Fruit fly (Drosophila melanogaster) whole organism, embryonic: ENCODE results near the gene CG10470.

ENCODE experiments used
- CG11398 ChIP-seq: fragments of 200-800 bp; sonication (Bioruptor generic); optimal IDR thresholded peaks from 2 replicates; lab custom pipeline; 2016; ENCODE audit warnings: missing biosample characterization, missing genetic modification characterization
- CG11504 ChIP-seq: fragments of 200-800 bp; sonication (Bioruptor generic); optimal IDR thresholded peaks from 3 replicates; lab custom pipeline; 2019; ENCODE audit warnings: missing biosample characterization, mild to moderate bottlenecking, missing genetic modification characterization, moderate library complexity
- CG12219 ChIP-seq: fragments of 200-800 bp; sonication (Bioruptor generic); optimal IDR thresholded peaks from 3 replicates; lab custom pipeline; 2018; ENCODE audit warnings: missing biosample characterization, mild to moderate bottlenecking, missing genetic modification characterization
- CG12236 ChIP-seq: fragments of 200-800 bp; sonication (Bioruptor generic); optimal IDR thresholded peaks from 2 replicates; lab custom pipeline; 2016; ENCODE audit warnings: missing biosample characterization, missing genetic modification characterization
- CG12659 ChIP-seq: fragments of 200-800 bp; sonication (Bioruptor generic); optimal IDR thresholded peaks from 3 replicates; lab custom pipeline; 2017; ENCODE audit warnings: mild to moderate bottlenecking, missing biosample characterization, missing genetic modification reagents, missing genetic modification characterization
- CG12744 ChIP-seq: fragments of 200-800 bp; sonication (Bioruptor generic); optimal IDR thresholded peaks from 2 replicates; lab custom pipeline; 2016; ENCODE audit warnings: missing biosample characterization, missing genetic modification characterization
- CG13296 ChIP-seq: fragments of 200-800 bp; sonication (Bioruptor generic); optimal IDR thresholded peaks from 3 replicates; lab custom pipeline; 2018; ENCODE audit warnings: missing biosample characterization, mild to moderate bottlenecking, missing genetic modification characterization
- CG14860 ChIP-seq: fragments of 200-800 bp; sonication (Bioruptor generic); IDR thresholded peaks from 3 replicates; pipeline ENCODE4 v1.3.6; 2022; ENCODE audit warnings: missing biosample characterization, missing genetic modification characterization; ENCODE audit not compliant: partially characterized antibody
- CG14965 ChIP-seq: fragments of 200-800 bp; sonication (Bioruptor generic); optimal IDR thresholded peaks from 2 replicates; lab custom pipeline; 2016; ENCODE audit warnings: missing biosample characterization, missing genetic modification characterization, borderline replicate concordance
- CG15269 ChIP-seq: fragments of 200-800 bp; sonication (Bioruptor generic); optimal IDR thresholded peaks from 2 replicates; lab custom pipeline; 2018; ENCODE audit warnings: missing biosample characterization, mild to moderate bottlenecking, missing genetic modification characterization, moderate library complexity
- CG15514 ChIP-seq: fragments of 200-800 bp; sonication (Bioruptor generic); optimal IDR thresholded peaks from 3 replicates; lab custom pipeline; 2017; ENCODE audit warnings: missing biosample characterization, missing genetic modification characterization, mild to moderate bottlenecking, moderate library complexity, missing genetic modification reagents
- CG2116 ChIP-seq: fragments of 200-800 bp; sonication (Bioruptor generic); optimal IDR thresholded peaks from 3 replicates; lab custom pipeline; 2018; ENCODE audit warnings: missing biosample characterization, mild to moderate bottlenecking, missing genetic modification characterization
- CG2199 ChIP-seq: fragments of 200-800 bp; sonication (Bioruptor generic); IDR thresholded peaks from 3 replicates; pipeline ENCODE4 v1.3.6; 2022; ENCODE audit warnings: missing biosample characterization, missing genetic modification characterization
- CG2712 ChIP-seq: fragments of 200-800 bp; optimal IDR thresholded peaks from 3 replicates; lab custom pipeline; 2019; ENCODE audit warnings: missing biosample characterization, mild to moderate bottlenecking, missing genetic modification characterization, moderate library complexity
- CG30020 ChIP-seq: fragments of 200-800 bp; optimal IDR thresholded peaks from 2 replicates; lab custom pipeline; 2019; ENCODE audit warnings: missing biosample characterization, mild to moderate bottlenecking, missing genetic modification characterization, moderate library complexity
- CG30431 ChIP-seq: fragments of 200-800 bp; sonication (Bioruptor generic); optimal IDR thresholded peaks from 2 replicates; lab custom pipeline; 2017; ENCODE audit warnings: missing biosample characterization, missing genetic modification characterization
- CG31388 ChIP-seq: fragments of 200-800 bp; sonication (Bioruptor generic); optimal IDR thresholded peaks from 2 replicates; lab custom pipeline; 2016; ENCODE audit warnings: missing biosample characterization, missing genetic modification characterization
- CG42726 ChIP-seq: fragments of 200-800 bp; sonication (Bioruptor generic); IDR thresholded peaks from 2 replicates; pipeline ENCODE4 v1.3.6; 2022; ENCODE audit warnings: missing biosample characterization, missing genetic modification characterization; ENCODE audit not compliant: partially characterized antibody
- CG7839 ChIP-seq: fragments of 200-800 bp; sonication (Bioruptor generic); optimal IDR thresholded peaks from 3 replicates; lab custom pipeline; 2018; ENCODE audit warnings: missing biosample characterization, mild to moderate bottlenecking, missing genetic modification characterization, moderate library complexity
- CG9609 ChIP-seq: fragments of 200-800 bp; sonication (Bioruptor generic); optimal IDR thresholded peaks from 3 replicates; lab custom pipeline; 2016; ENCODE audit warnings: missing biosample characterization, missing genetic modification characterization
- CrebB ChIP-seq: fragments of 200-800 bp; sonication (Bioruptor generic); optimal IDR thresholded peaks from 3 replicates; lab custom pipeline; 2018; ENCODE audit warnings: missing biosample characterization, mild to moderate bottlenecking, missing genetic modification characterization
- Dp ChIP-seq: fragments of 200-800 bp; sonication (Bioruptor generic); optimal IDR thresholded peaks from 2 replicates; lab custom pipeline; 2018; ENCODE audit warnings: missing biosample characterization, mild to moderate bottlenecking, missing genetic modification characterization, moderate library complexity
- Elba2 ChIP-seq: fragments of 200-800 bp; sonication (Bioruptor generic); optimal IDR thresholded peaks from 3 replicates; lab custom pipeline; 2016; ENCODE audit warnings: missing biosample characterization, missing genetic modification characterization
- HLH4C ChIP-seq: fragments of 200-800 bp; sonication (Bioruptor generic); IDR thresholded peaks from 3 replicates; pipeline ENCODE4 v1.3.6; 2022; ENCODE audit warnings: missing biosample characterization, missing genetic modification characterization; ENCODE audit not compliant: partially characterized antibody
- Jarid2 ChIP-seq: fragments of 200-800 bp; sonication (Bioruptor generic); optimal IDR thresholded peaks from 3 replicates; lab custom pipeline; 2017; ENCODE audit warnings: mild to moderate bottlenecking, missing biosample characterization, missing genetic modification reagents, missing genetic modification characterization
- Lpt ChIP-seq: fragments of >200 bp; optimal IDR thresholded peaks from 2 replicates; lab custom pipeline; 2018; ENCODE audit warnings: missing biosample characterization, missing genetic modification characterization
- Myb ChIP-seq: fragments of 200-800 bp; sonication (Bioruptor generic); optimal IDR thresholded peaks from 2 replicates; lab custom pipeline; 2016; ENCODE audit warnings: missing biosample characterization, missing genetic modification characterization
- NC2α ChIP-seq: fragments of 200-800 bp; sonication (Bioruptor generic); optimal IDR thresholded peaks from 2 replicates; lab custom pipeline; 2016; ENCODE audit warnings: missing biosample characterization, missing genetic modification characterization
- Nf-YA ChIP-seq: fragments of 200-800 bp; sonication (Bioruptor generic); IDR thresholded peaks from 2 replicates; pipeline ENCODE4 v1.3.6; 2022; ENCODE audit warnings: missing biosample characterization, missing genetic modification characterization
- Nf-YC ChIP-seq: fragments of 200-800 bp; optimal IDR thresholded peaks from 3 replicates; lab custom pipeline; 2019; ENCODE audit warnings: missing biosample characterization, mild to moderate bottlenecking, missing genetic modification characterization, moderate library complexity
- Trl ChIP-seq, 3 experiments: fragments of >200 bp in 2 of 3; fragments of 200-800 bp in 1 of 3; sonication (Bioruptor generic) in 1 of 3; optimal IDR thresholded peaks; 2 replicates in 1 of 3; 3 replicates in 2 of 3; lab custom pipeline; 2016 to 2017; ENCODE audit warnings: missing biosample characterization in 1 of 3, missing genetic modification characterization in 1 of 3
- ci ChIP-seq: fragments of 200-800 bp; sonication (Bioruptor generic); IDR thresholded peaks from 3 replicates; pipeline ENCODE4 v1.3.6; 2022; ENCODE audit warnings: missing biosample characterization, missing genetic modification characterization
- croc ChIP-seq: fragments of 200-800 bp; sonication (Bioruptor generic); conservative IDR thresholded peaks from 3 replicates; pipeline ENCODE4 v1.3.6; 2022; ENCODE audit warnings: missing biosample characterization, missing genetic modification characterization
- crp ChIP-seq, 2 experiments: fragments of 200-800 bp; sonication (Bioruptor generic); optimal IDR thresholded peaks; 2 replicates in 1 of 2; 3 replicates in 1 of 2; lab custom pipeline; 2017; ENCODE audit warnings: missing biosample characterization in 2 of 2, missing genetic modification characterization in 2 of 2, mild to moderate bottlenecking in 1 of 2, moderate library complexity in 1 of 2
- da ChIP-seq: fragments of 200-800 bp; sonication (Bioruptor generic); optimal IDR thresholded peaks from 2 replicates; lab custom pipeline; 2016; ENCODE audit warnings: missing biosample characterization, missing genetic modification characterization
- disco-r ChIP-seq: fragments of 200-800 bp; sonication (Bioruptor generic); optimal IDR thresholded peaks from 2 replicates; lab custom pipeline; 2016; ENCODE audit warnings: missing biosample characterization, missing genetic modification characterization
- gsb ChIP-seq: fragments of 200-800 bp; sonication (Bioruptor generic); IDR thresholded peaks from 2 replicates; pipeline ENCODE4 v1.3.6; 2022; ENCODE audit warnings: missing biosample characterization, missing genetic modification characterization
- inv ChIP-seq: fragments of 200-800 bp; sonication (Bioruptor generic); IDR thresholded peaks from 2 replicates; pipeline ENCODE4 v1.3.6; 2022; ENCODE audit warnings: missing biosample characterization, missing genetic modification characterization; ENCODE audit not compliant: partially characterized antibody
- kah ChIP-seq: fragments of 200-800 bp; sonication (Bioruptor generic); optimal IDR thresholded peaks from 2 replicates; lab custom pipeline; 2018; ENCODE audit warnings: missing biosample characterization, mild to moderate bottlenecking, missing genetic modification characterization
- lmd ChIP-seq: fragments of 200-800 bp; sonication (Bioruptor generic); IDR thresholded peaks from 2 replicates; pipeline ENCODE4 v1.3.6; 2022; ENCODE audit warnings: missing biosample characterization, missing genetic modification characterization
- nau ChIP-seq: fragments of 200-800 bp; sonication (Bioruptor generic); optimal IDR thresholded peaks from 3 replicates; lab custom pipeline; 2017; ENCODE audit warnings: missing biosample characterization, mild to moderate bottlenecking, missing genetic modification characterization, missing genetic modification reagents
- pzg ChIP-seq: fragments of 200-800 bp; sonication (Bioruptor generic); optimal IDR thresholded peaks from 3 replicates; lab custom pipeline; 2018; ENCODE audit warnings: missing biosample characterization, mild to moderate bottlenecking, missing genetic modification characterization, moderate library complexity
- sna ChIP-seq: fragments of 200-800 bp; sonication (Bioruptor generic); IDR thresholded peaks from 2 replicates; pipeline ENCODE4 v1.3.6; 2022; ENCODE audit warnings: missing biosample characterization, missing genetic modification characterization; ENCODE audit not compliant: partially characterized antibody
- stwl ChIP-seq: fragments of 200-800 bp; sonication (Bioruptor generic); optimal IDR thresholded peaks from 3 replicates; lab custom pipeline; 2018; ENCODE audit warnings: missing biosample characterization, mild to moderate bottlenecking, missing genetic modification characterization, moderate library complexity
- sug ChIP-seq: fragments of 200-800 bp; optimal IDR thresholded peaks from 2 replicates; lab custom pipeline; 2019; ENCODE audit warnings: missing biosample characterization, mild to moderate bottlenecking, missing genetic modification characterization, moderate library complexity
- trem ChIP-seq: fragments of 200-800 bp; optimal IDR thresholded peaks from 3 replicates; lab custom pipeline; 2019; ENCODE audit warnings: missing biosample characterization, mild to moderate bottlenecking, missing genetic modification characterization, moderate library complexity
- twi ChIP-seq: fragments of 200-800 bp; optimal IDR thresholded peaks from 2 replicates; lab custom pipeline; 2019; ENCODE audit warnings: missing biosample characterization, mild to moderate bottlenecking, missing genetic modification characterization, moderate library complexity
- yki ChIP-seq: fragments of >200 bp; optimal IDR thresholded peaks from 3 replicates; lab custom pipeline; 2018
- zfh1 ChIP-seq: fragments of 200-800 bp; sonication (Bioruptor generic); IDR thresholded peaks from 3 replicates; pipeline ENCODE4 v1.3.6; 2022; ENCODE audit warnings: missing biosample characterization, missing genetic modification characterization

CG10470 gene

DNA sequence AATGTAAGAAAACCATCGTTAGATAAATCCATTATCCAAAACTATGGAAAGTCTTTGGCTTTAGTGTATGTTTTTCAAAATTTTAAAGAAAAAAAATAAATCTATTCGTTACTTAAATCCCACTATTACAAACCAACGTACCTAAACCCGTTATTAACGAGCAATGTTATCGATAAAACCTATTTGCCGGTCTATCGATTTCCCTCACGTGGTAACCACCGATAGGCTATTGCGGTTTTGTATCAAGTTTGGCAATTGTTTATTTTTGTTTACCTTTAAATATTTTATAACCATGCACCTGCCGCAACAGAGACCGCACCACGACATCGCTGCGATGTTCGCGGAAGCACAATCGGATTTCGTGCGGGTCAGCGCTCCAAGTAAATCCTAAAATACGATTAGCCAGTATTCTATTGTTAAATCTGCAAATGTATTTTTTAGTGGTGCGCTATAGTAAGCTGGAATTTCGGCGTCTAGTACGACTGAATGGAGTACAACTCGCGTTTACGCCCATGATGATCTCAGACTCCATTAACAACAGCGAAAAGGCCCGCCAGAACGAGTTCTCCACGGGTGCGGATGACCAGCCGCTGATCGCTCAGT, 14.3 kb downstream of the CG10470 start, which contains the start of gene Dus4 (continued):
- TF ChIP-seq da (GFP tag; lab: Kevin White, UChicago) = no peak
- TF ChIP-seq NC2α (GFP tag; lab: Kevin White, UChicago) = no peak
- TF ChIP-seq Nf-YA = no peak
- TF ChIP-seq stwl (tag; lab: Kevin White, UChicago) = peak; percentile 54
- TF ChIP-seq CG11398 (GFP tag; lab: Kevin White, UChicago) = no peak
- TF ChIP-seq CG12219 (GFP tag; lab: Kevin White, UChicago) = no peak
- no peak for TF ChIP-seq croc (GFP tag; lab: Robert Waterston, UW)
- no peak for TF ChIP-seq sug (tag; lab: Kevin White, UChicago)
- TF ChIP-seq Nf-YC (tag; lab: Kevin White, UChicago) = no peak
- TF ChIP-seq CG12744 (GFP tag; lab: Kevin White, UChicago) = no peak
- no peak for TF ChIP-seq trem
- TF ChIP-seq CG30431 (GFP tag; lab: Kevin White, UChicago) = no peak
- peak; percentile 84 for TF ChIP-seq sna (GFP tag; lab: Robert Waterston, UW)
- no peak for TF ChIP-seq kah (GFP tag; lab: Kevin White, UChicago)
- no peak for TF ChIP-seq CG12236 (GFP tag; lab: Kevin White, UChicago)
- TF ChIP-seq lmd (GFP tag; lab: Robert Waterston, UW) = no peak
- no peak for TF ChIP-seq CG13296 (GFP tag; lab: Kevin White, UChicago)
- TF ChIP-seq CrebB (tag; lab: Kevin White, UChicago) = no peak
- TF ChIP-seq CG42726 (GFP tag; lab: Robert Waterston, UW) = no peak
- TF ChIP-seq CG9609 = no peak
- no peak for TF ChIP-seq CG15269
- no peak for TF ChIP-seq CG2199 (GFP tag; lab: Robert Waterston, UW)
- TF ChIP-seq Elba2 (GFP tag; lab: Kevin White, UChicago) = no peak
- TF ChIP-seq CG12659 (GFP tag; lab: Kevin White, UChicago) = no peak
- TF ChIP-seq yki = no peak
- TF ChIP-seq twi (tag; lab: Kevin White, UChicago) = no peak
- TF ChIP-seq Jarid2 (GFP tag; lab: Kevin White, UChicago) = no peak
- TF ChIP-seq nau = no peak
- TF ChIP-seq disco-r (GFP tag; lab: Kevin White, UChicago) = no peak
- no peak for TF ChIP-seq CG7839 (tag; lab: Kevin White, UChicago)
- no peak for TF ChIP-seq gsb (GFP tag; lab: Robert Waterston, UW)
- TF ChIP-seq CG31388 (GFP tag; lab: Kevin White, UChicago) = no peak

DNA sequence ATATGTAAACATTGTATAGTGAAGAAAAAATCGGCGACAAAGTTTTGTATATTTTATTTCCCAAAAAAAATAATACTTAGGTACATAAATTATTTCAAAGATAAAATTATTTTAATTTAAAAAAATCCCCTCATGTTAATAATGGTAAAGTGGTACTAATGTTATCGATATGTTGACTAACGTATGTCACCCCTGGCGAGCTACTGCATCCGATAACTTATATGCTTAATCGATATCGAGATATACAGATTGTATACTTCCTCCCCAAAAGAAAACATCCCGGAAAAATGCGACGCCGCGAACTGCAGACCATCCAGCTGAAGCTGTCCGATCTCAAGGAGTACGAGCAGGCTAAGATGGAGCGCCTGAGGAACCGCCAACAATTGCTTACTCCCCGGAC, 15.8 kb downstream of the CG10470 start, which contains the start of gene CG17343:
TSS of gene CG17343 (plus strand) at position 224 of the 400 bp plus-strand sequence.
- TF ChIP-seq pzg (GFP tag; lab: Kevin White, UChicago) (peak; percentile 44), trem (peak; percentile 46), crp (GFP tag; optimal IDR thresholded peaks at IDR 0.05; lab: Kevin White, UChicago) (peak in 1 of 2 experiments; percentile 7), inv (GFP tag; lab: Robert Waterston, UW) (peak; percentile 81), zfh1 (GFP tag; lab: Robert Waterston, UW) (no peak), Myb (GFP tag; lab: Kevin White, UChicago) (peak; percentile 33), stwl (tag; lab: Kevin White, UChicago) (peak; percentile 68), CG14860 (peak; percentile 94), CG2712 (tag; lab: Kevin White, UChicago) (peak; percentile 18), Lpt (no peak), HLH4C (peak; percentile 99), Dp (peak; percentile 36), Trl (optimal IDR thresholded peaks at IDR 0.05; lab: Kevin White, UChicago) (no peak), Trl (GFP tag; optimal IDR thresholded peaks at IDR 0.05; lab: Kevin White, UChicago) (no peak), CG2116 (peak; percentile 91), ci (GFP tag; lab: Robert Waterston, UW) (peak; percentile 21; the same call in 1 of the 3 replicates), lmd (GFP tag; lab: Robert Waterston, UW) (no peak), CG11504 (tag; lab: Kevin White, UChicago) (peak; percentile 67), CG14965 (GFP tag; lab: Kevin White, UChicago) (no peak), CG15514 (peak; percentile 13), CG30020 (tag; lab: Kevin White, UChicago) (peak; percentile 5)
